Fruit fly (Drosophila melanogaster) whole organism, pupa: Measurements from ENCODE around the gene nAChRbeta1.

Experiments used
- CG10348 ChIP-seq: fragments of 200-800 bp; sonication (Bioruptor generic); IDR thresholded peaks from 2 replicates; pipeline ENCODE4 v1.3.6; 2022; ENCODE audit warnings: missing biosample characterization, missing genetic modification characterization
- CG12605 ChIP-seq: fragments of 200-800 bp; sonication (Bioruptor generic); IDR thresholded peaks from 2 replicates; pipeline ENCODE4 v1.3.6; 2022; ENCODE audit warnings: missing biosample characterization, missing genetic modification characterization
- CG13204 ChIP-seq: fragments of 200-800 bp; sonication (Bioruptor generic); optimal IDR thresholded peaks from 2 replicates; lab custom pipeline; 2018; ENCODE audit warnings: missing biosample characterization, mild to moderate bottlenecking, missing genetic modification characterization, moderate library complexity
- CG14655 ChIP-seq: fragments of 200-800 bp; sonication (Bioruptor generic); optimal IDR thresholded peaks from 3 replicates; lab custom pipeline; 2017; ENCODE audit warnings: mild to moderate bottlenecking, missing biosample characterization, missing genetic modification reagents, missing genetic modification characterization
- CG15710 ChIP-seq: fragments of 200-800 bp; sonication (Bioruptor generic); optimal IDR thresholded peaks from 2 replicates; lab custom pipeline; 2018; ENCODE audit warnings: missing biosample characterization, mild to moderate bottlenecking, missing genetic modification characterization, moderate library complexity
- CG17806 ChIP-seq: fragments of 200-800 bp; sonication (Bioruptor generic); optimal IDR thresholded peaks from 2 replicates; lab custom pipeline; 2018; ENCODE audit warnings: missing biosample characterization, mild to moderate bottlenecking, missing genetic modification characterization, moderate library complexity
- CG32121 ChIP-seq: fragments of 200-800 bp; sonication (Bioruptor generic); IDR thresholded peaks from 2 replicates; pipeline ENCODE4 v1.3.6; 2022; ENCODE audit warnings: missing biosample characterization, missing genetic modification characterization
- CG34367 ChIP-seq: fragments of 200-800 bp; sonication (Bioruptor generic); optimal IDR thresholded peaks from 2 replicates; lab custom pipeline; 2018; ENCODE audit warnings: missing biosample characterization, mild to moderate bottlenecking, missing genetic modification characterization
- CG4496 ChIP-seq: fragments of 200-800 bp; sonication (Bioruptor generic); IDR thresholded peaks from 3 replicates; pipeline ENCODE4 v1.3.6; 2022; ENCODE audit warnings: missing biosample characterization, missing genetic modification characterization
- CG8159 ChIP-seq: fragments of 200-800 bp; sonication (Bioruptor generic); optimal IDR thresholded peaks from 3 replicates; lab custom pipeline; 2018; ENCODE audit warnings: missing biosample characterization, mild to moderate bottlenecking, missing genetic modification characterization, moderate library complexity
- CG8301 ChIP-seq: fragments of 200-800 bp; sonication (Bioruptor generic); optimal IDR thresholded peaks from 2 replicates; lab custom pipeline; 2018; ENCODE audit warnings: missing biosample characterization, mild to moderate bottlenecking, missing genetic modification characterization
- CG9948 ChIP-seq: fragments of 200-800 bp; sonication (Bioruptor generic); optimal IDR thresholded peaks from 2 replicates; lab custom pipeline; 2018; ENCODE audit warnings: missing biosample characterization, mild to moderate bottlenecking, missing genetic modification characterization, moderate library complexity
- D1 ChIP-seq: fragments of 200-800 bp; sonication (Bioruptor generic); optimal IDR thresholded peaks from 2 replicates; lab custom pipeline; 2018; ENCODE audit warnings: missing biosample characterization, mild to moderate bottlenecking, missing genetic modification characterization, moderate library complexity
- EcR ChIP-seq: fragments of 200-800 bp; sonication (Bioruptor generic); optimal IDR thresholded peaks from 3 replicates; lab custom pipeline; 2019; ENCODE audit warnings: missing biosample characterization, missing genetic modification characterization, mild to moderate bottlenecking, moderate library complexity, missing genetic modification reagents
- Ets98B ChIP-seq: fragments of 200-800 bp; sonication (Bioruptor generic); IDR thresholded peaks from 2 replicates; pipeline ENCODE4 v1.3.6; 2022; ENCODE audit warnings: missing biosample characterization, missing genetic modification characterization
- Pif1A ChIP-seq: fragments of 200-800 bp; sonication (Bioruptor generic); optimal IDR thresholded peaks from 3 replicates; lab custom pipeline; 2016; ENCODE audit warnings: missing biosample characterization, missing genetic modification characterization
- Pif1B ChIP-seq: fragments of 200-800 bp; sonication (Bioruptor generic); optimal IDR thresholded peaks from 3 replicates; lab custom pipeline; 2016; ENCODE audit warnings: missing biosample characterization, missing genetic modification characterization
- Snoo ChIP-seq: fragments of 200-800 bp; sonication (Bioruptor generic); optimal IDR thresholded peaks from 3 replicates; lab custom pipeline; 2017; ENCODE audit warnings: missing biosample characterization, mild to moderate bottlenecking, missing genetic modification characterization, inconsistent platforms
- fd96Ca ChIP-seq: fragments of 200-800 bp; sonication (Bioruptor generic); IDR thresholded peaks from 3 replicates; pipeline ENCODE4 v1.3.6; 2022; ENCODE audit warnings: missing biosample characterization, missing genetic modification characterization
- gl ChIP-seq: fragments of 200-800 bp; sonication (Bioruptor generic); optimal IDR thresholded peaks from 2 replicates; lab custom pipeline; 2018; ENCODE audit warnings: missing biosample characterization, mild to moderate bottlenecking, missing genetic modification characterization
- rn ChIP-seq: fragments of 200-800 bp; sonication (Bioruptor generic); IDR thresholded peaks from 2 replicates; pipeline ENCODE4 v1.3.6; 2022; ENCODE audit warnings: missing biosample characterization, missing genetic modification characterization

The nAChRbeta1 gene

DNA sequence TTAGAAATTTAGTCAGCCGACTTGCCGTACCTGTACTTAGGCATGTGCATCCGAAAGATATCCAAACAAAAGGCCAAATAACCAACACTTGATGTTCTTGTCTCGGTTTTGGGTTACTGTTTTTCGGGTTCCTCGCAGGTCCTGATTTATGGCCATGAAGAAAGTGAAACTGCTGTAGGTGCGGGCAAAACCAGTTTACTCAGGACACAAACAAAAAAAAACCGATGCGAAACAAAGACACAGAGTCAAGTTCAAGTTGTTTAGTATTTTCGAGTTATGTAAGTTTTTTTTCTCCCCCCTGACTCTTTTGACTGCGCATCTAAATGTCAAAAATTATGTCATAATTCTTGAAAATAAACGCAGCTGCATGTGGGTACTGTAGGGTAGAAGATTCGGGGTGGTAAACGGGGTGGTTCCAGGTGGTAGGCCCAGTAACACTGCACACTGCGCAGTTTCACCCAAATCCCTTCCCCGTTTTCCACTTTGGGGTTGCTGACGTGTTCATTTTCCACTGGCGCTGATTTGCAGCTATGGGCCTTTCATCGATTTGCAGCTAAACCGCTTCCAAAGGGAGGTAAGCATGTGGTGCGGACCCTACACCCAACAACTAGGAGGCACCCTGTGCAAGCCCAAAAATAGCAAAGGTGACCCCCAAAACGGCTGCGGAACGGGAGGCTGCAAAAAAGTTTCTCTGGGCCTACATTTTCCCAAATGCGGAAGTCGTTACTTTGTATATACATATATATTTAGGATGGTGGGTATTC, 19.8 kb upstream of the nAChRbeta1 start:
- no peak for TF ChIP-seq gl (tag; lab: Kevin White, UChicago)

- no peak for TF ChIP-seq CG34367 (tag; lab: Kevin White, UChicago)
- no peak for TF ChIP-seq Snoo
- no peak for TF ChIP-seq CG32121 (GFP tag; lab: Robert Waterston, UW)
- TF ChIP-seq Ets98B (GFP tag; lab: Robert Waterston, UW): no peak
- no peak for TF ChIP-seq rn
- no peak for TF ChIP-seq CG12605 (GFP tag; lab: Robert Waterston, UW)
- no peak for TF ChIP-seq EcR
- TF ChIP-seq Pif1B: no peak
- no peak for TF ChIP-seq CG9948 (tag; lab: Kevin White, UChicago)
- TF ChIP-seq CG17806 (tag; lab: Kevin White, UChicago): no peak
- no peak for TF ChIP-seq CG15710 (tag; lab: Kevin White, UChicago)
- TF ChIP-seq D1 (tag; lab: Kevin White, UChicago): no peak
- no peak for TF ChIP-seq CG14655 (GFP tag; lab: Kevin White, UChicago)
- no peak for TF ChIP-seq CG13204 (GFP tag; lab: Kevin White, UChicago)
- TF ChIP-seq CG8159 (tag; lab: Kevin White, UChicago): no peak
- no peak for TF ChIP-seq CG10348 (GFP tag; lab: Robert Waterston, UW)
- TF ChIP-seq CG4496: no peak
- no peak for TF ChIP-seq Pif1A (GFP tag; lab: Kevin White, UChicago)
- TF ChIP-seq CG8301 (tag; lab: Kevin White, UChicago): no peak
These were observed 19.1 kb upstream of the nAChRbeta1 start for dm6 chr3L:4409898-4410629.

- no peak for TF ChIP-seq rn
- no peak for TF ChIP-seq D1 (tag; lab: Kevin White, UChicago)
- peak; percentile 12 for TF ChIP-seq CG8159 (tag; lab: Kevin White, UChicago)
- no peak for TF ChIP-seq CG17806 (tag; lab: Kevin White, UChicago)
- TF ChIP-seq gl (tag; lab: Kevin White, UChicago): no peak
- TF ChIP-seq CG10348 (GFP tag; lab: Robert Waterston, UW): no peak
These were observed 17.9 kb upstream of the nAChRbeta1 start for dm6 chr3L:4411025-4411873.

dm6 chr3L:4411951-4412350, 17.2 kb upstream of the nAChRbeta1 start:
- TF ChIP-seq gl (tag; lab: Kevin White, UChicago) (no peak), Ets98B (GFP tag; lab: Robert Waterston, UW) (peak; percentile 30; the same call in 1 of the 2 replicates), CG8301 (tag; lab: Kevin White, UChicago) (no peak), fd96Ca (no peak), CG12605 (GFP tag; lab: Robert Waterston, UW) (no peak), CG13204 (GFP tag; lab: Kevin White, UChicago) (no peak)

DNA sequence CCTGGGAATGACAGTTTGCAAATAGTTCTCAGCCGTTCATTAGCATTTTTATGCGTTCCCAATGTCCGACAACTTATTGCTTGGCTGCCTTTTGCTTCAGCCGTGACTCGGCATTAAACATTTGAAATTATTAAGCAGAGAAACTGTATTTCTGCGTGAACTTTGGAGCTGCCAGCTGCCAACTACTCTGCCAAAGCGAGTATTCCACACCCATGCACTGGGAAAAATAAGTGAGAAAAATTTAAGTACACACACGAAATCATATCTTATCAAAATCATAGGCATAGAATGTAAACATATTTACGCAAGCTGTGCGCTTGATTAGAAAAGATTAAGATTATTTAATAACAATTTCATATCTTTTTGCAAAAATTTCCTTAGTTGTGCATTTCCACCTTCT, 16.2 kb upstream of the nAChRbeta1 start:
- TF ChIP-seq CG8301 (tag; lab: Kevin White, UChicago): peak; percentile 4
- TF ChIP-seq CG4496: peak; percentile 79
- TF ChIP-seq CG14655 (GFP tag; lab: Kevin White, UChicago): no peak
- TF ChIP-seq CG10348 (GFP tag; lab: Robert Waterston, UW): no peak
- TF ChIP-seq fd96Ca: peak; percentile 66; the same call in 1 of the 3 replicates
- TF ChIP-seq Ets98B (GFP tag; lab: Robert Waterston, UW): peak; percentile 60
- peak; percentile 67 for TF ChIP-seq CG32121 (GFP tag; lab: Robert Waterston, UW)
- 0 out of 2 replicates have a peak, but pooled peaks have one; percentile 39 for TF ChIP-seq CG12605 (GFP tag; lab: Robert Waterston, UW)

- TF ChIP-seq CG9948 (tag; lab: Kevin White, UChicago): no peak
- TF ChIP-seq Ets98B (GFP tag; lab: Robert Waterston, UW): peak; percentile 59
- TF ChIP-seq Snoo: no peak
- no peak for TF ChIP-seq gl (tag; lab: Kevin White, UChicago)
- TF ChIP-seq EcR: no peak
- TF ChIP-seq CG34367 (tag; lab: Kevin White, UChicago): no peak
- no peak for TF ChIP-seq CG8301 (tag; lab: Kevin White, UChicago)
- no peak for TF ChIP-seq CG13204 (GFP tag; lab: Kevin White, UChicago)
- no peak for TF ChIP-seq CG10348 (GFP tag; lab: Robert Waterston, UW)
- no peak for TF ChIP-seq Pif1A (GFP tag; lab: Kevin White, UChicago)
- no peak for TF ChIP-seq CG14655 (GFP tag; lab: Kevin White, UChicago)
- peak; percentile 67; the same call in 1 of the 2 replicates for TF ChIP-seq CG32121 (GFP tag; lab: Robert Waterston, UW)
- no peak for TF ChIP-seq Pif1B
- no peak for TF ChIP-seq D1 (tag; lab: Kevin White, UChicago)
- TF ChIP-seq CG8159 (tag; lab: Kevin White, UChicago): no peak
- no peak for TF ChIP-seq CG15710 (tag; lab: Kevin White, UChicago)
- no peak for TF ChIP-seq rn
- peak; percentile 73 for TF ChIP-seq CG12605 (GFP tag; lab: Robert Waterston, UW)
- TF ChIP-seq CG17806 (tag; lab: Kevin White, UChicago): no peak
- peak; percentile 65 for TF ChIP-seq CG4496
- peak; percentile 63 for TF ChIP-seq fd96Ca
These were observed 15.2 kb upstream of the nAChRbeta1 start for dm6 chr3L:4413800-4414446.
